Worm (Caenorhabditis elegans) whole organism, L2 larva: ENCODE data around the gene ins-39.

Experiments
- alr-1 ChIP-seq: fragments of 150-350 bp; optimal IDR thresholded peaks from 2 replicates; lab custom pipeline; 2014; ENCODE audit warnings: missing biosample characterization, missing genetic modification characterization
- blmp-1 ChIP-seq: sonication (generic microtip); optimal IDR thresholded peaks from 2 replicates; lab custom pipeline; 2017; ENCODE audit warnings: missing genetic modification characterization, mild to moderate bottlenecking, missing compliant biosample characterization, antibody characterized with exemption, moderate library complexity; ENCODE audit not compliant: insufficient read depth
- ceh-16 ChIP-seq: fragments of 150-350 bp; optimal IDR thresholded peaks from 2 replicates; lab custom pipeline; 2014; ENCODE audit warnings: missing biosample characterization, missing genetic modification characterization
- ceh-82 ChIP-seq: fragments of 150-350 bp; optimal IDR thresholded peaks from 2 replicates; lab custom pipeline; 2014; ENCODE audit warnings: missing biosample characterization, missing genetic modification characterization
- dmd-4 ChIP-seq: sonication (generic microtip); optimal IDR thresholded peaks from 2 replicates; lab custom pipeline; 2017; ENCODE audit warnings: missing biosample characterization, missing genetic modification characterization
- egl-27 ChIP-seq: sonication (generic microtip); optimal IDR thresholded peaks from 3 replicates; lab custom pipeline; 2017; ENCODE audit warnings: missing biosample characterization, missing genetic modification reagents, missing genetic modification characterization
- lin-39 ChIP-seq: fragments of 150-350 bp; optimal IDR thresholded peaks from 2 replicates; lab custom pipeline; 2014; ENCODE audit warnings: missing biosample characterization, missing genetic modification reagents, missing genetic modification characterization
- lsy-2 ChIP-seq, 2 experiments: fragments of 150-350 bp in 1 of 2; sonication (generic microtip) in 1 of 2; optimal IDR thresholded peaks; 2 replicates each; lab custom pipeline; 2014 to 2017; ENCODE audit warnings: missing biosample characterization in 2 of 2, missing genetic modification characterization in 2 of 2
- mdl-1 ChIP-seq, 2 experiments: fragments of 150-350 bp in 1 of 2; sonication (generic microtip) in 1 of 2; optimal IDR thresholded peaks; 2 replicates each; lab custom pipeline; 2017; ENCODE audit warnings: missing biosample characterization in 2 of 2, missing genetic modification characterization in 2 of 2
- nhr-11 ChIP-seq: fragments of 150-350 bp; optimal IDR thresholded peaks from 2 replicates; lab custom pipeline; 2014; ENCODE audit warnings: missing biosample characterization, missing genetic modification characterization
- nhr-77 ChIP-seq: fragments of 150-350 bp; optimal IDR thresholded peaks from 2 replicates; lab custom pipeline; 2014; ENCODE audit warnings: missing biosample characterization, missing genetic modification characterization
- sma-3 ChIP-seq: sonication (generic microtip); optimal IDR thresholded peaks from 2 replicates; lab custom pipeline; 2016; ENCODE audit warnings: missing genetic modification reagents, missing genetic modification characterization, missing compliant biosample characterization
- unc-62 ChIP-seq: fragments of 150-350 bp; optimal IDR thresholded peaks from 2 replicates; lab custom pipeline; 2014; ENCODE audit warnings: missing biosample characterization, missing genetic modification reagents, missing genetic modification characterization

ce11 chrX:1371688-1372087 lies 27.5 kb upstream of the ins-39 start, which contains the start of gene fbxa-190:
- TF ChIP-seq unc-62 (GFP tag; lab: Kevin White, UChicago) (no peak), ceh-82 (no peak), lin-39 (tag; lab: Kevin White, UChicago) (no peak), blmp-1 (tag; lab: Kevin White, UChicago) (no peak), egl-27 (tag; lab: Kevin White, UChicago) (no peak), nhr-11 (no peak), mdl-1 (tag; optimal IDR thresholded peaks at IDR 0.05; lab: Kevin White, UChicago) (no peak), nhr-77 (tag; lab: Kevin White, UChicago) (no peak), ceh-16 (no peak), sma-3 (GFP tag; lab: Kevin White, UChicago) (no peak), dmd-4 (no peak), lsy-2 (tag; optimal IDR thresholded peaks at IDR 0.05; lab: Kevin White, UChicago) (no peak), alr-1 (tag; lab: Kevin White, UChicago) (no peak)
